Fruit fly (Drosophila melanogaster) Kc167 (cell line): ENCODE results near the gene OtopLc.

Source experiments
- Myc ChIP-seq: fragments of >200 bp; optimal IDR thresholded peaks from 2 replicates; lab custom pipeline; 2017; ENCODE audit warnings: missing external identifiers
- Sin3A ChIP-seq: fragments of >200 bp; optimal IDR thresholded peaks from 2 replicates; lab custom pipeline; 2018; ENCODE audit warnings: missing external identifiers
- h ChIP-seq: fragments of >200 bp; optimal IDR thresholded peaks from 3 replicates; lab custom pipeline; 2018; ENCODE audit warnings: missing external identifiers
- insv ChIP-seq: fragments of >200 bp; optimal IDR thresholded peaks from 3 replicates; lab custom pipeline; 2018; ENCODE audit warnings: missing external identifiers
- psq ChIP-seq: fragments of >200 bp; optimal IDR thresholded peaks from 2 replicates; lab custom pipeline; 2017; ENCODE audit warnings: missing external identifiers
- ttk ChIP-seq: sonication (Bioruptor generic); optimal IDR thresholded peaks from 2 replicates; lab custom pipeline; 2017; ENCODE audit warnings: missing external identifiers

Gene OtopLc

DNA sequence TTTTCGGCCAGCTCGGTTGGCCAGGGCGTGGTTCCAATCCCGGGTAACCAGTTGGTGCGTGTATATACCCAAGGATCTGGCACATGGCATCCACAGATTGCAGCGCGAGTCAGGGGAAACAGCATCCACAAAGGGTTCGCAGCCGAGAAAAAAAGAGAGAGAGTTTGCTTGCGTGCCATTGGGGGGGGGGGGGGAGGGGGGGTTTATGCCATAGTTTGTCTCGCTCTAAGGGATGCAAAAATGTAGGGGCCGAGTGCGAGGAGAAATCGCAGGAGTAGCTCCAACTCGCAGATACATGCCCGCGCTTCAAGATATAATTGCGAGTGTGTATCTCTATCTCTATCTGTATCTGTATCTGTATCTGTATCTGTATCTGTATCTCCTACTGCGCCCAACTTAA, 12.7 kb downstream of the OtopLc start:
- TF ChIP-seq ttk (lab: Kevin White, UChicago) (no peak), Myc (lab: Kevin White, UChicago) (no peak), psq (no peak), insv (no peak), Sin3A (lab: Kevin White, UChicago) (no peak), h (lab: Kevin White, UChicago) (no peak)

- no peak for TF ChIP-seq Myc (lab: Kevin White, UChicago)
- no peak for TF ChIP-seq ttk (lab: Kevin White, UChicago)
- no peak for TF ChIP-seq h (lab: Kevin White, UChicago)
Observed at dm6 chrX:5649387-5649786, 13.3 kb downstream of the OtopLc start.

dm6 chrX:5648437-5648959, 14.2 kb downstream of the OtopLc start, which contains the start of gene OtopLa:
Gene OtopLa, minus strand, starts transcription at chrX:5648487.
- TF ChIP-seq Myc (lab: Kevin White, UChicago) (no peak), ttk (lab: Kevin White, UChicago) (no peak), psq (no peak), h (lab: Kevin White, UChicago) (no peak), Sin3A (lab: Kevin White, UChicago) (no peak), insv (no peak)

DNA sequence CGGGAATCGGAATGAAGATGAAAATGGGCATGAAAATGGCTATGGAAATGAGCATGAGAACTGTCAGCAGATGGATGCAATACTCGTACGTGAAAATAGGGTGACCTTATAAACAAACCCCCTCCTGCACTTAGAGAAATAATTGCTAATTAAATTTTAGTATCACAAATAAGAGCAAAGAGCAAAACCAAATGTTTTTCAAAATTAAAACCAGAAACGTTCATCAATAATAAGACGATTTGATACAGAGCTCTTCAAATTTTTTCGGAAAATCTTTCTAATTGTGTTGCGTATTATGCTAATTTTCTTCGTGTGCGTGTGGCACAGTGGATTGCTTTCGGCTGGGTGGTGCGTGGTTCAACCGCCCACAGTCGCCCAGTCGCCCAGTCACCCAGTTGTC, 16.4 kb downstream of the OtopLc start:
- TF ChIP-seq ttk (lab: Kevin White, UChicago) (no peak), Myc (lab: Kevin White, UChicago) (no peak)

DNA sequence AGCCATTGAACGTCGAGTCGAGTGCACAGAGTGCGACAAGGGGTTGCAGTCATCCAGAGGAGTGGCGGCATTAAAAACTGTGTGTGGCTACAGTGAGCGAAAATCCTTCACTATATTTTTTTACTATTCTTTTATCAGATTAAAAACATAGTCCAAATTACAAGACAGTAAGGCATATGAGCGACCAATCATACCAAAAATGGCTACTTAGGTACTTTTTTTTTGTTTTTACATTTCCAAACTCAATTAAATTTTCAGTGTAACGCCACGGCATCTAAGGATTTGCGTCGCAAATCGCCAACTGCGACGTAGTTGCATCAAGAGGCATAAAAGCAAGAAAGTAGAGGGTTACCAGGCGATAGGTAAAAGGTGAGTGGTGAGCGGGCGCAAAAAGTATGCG, 23.6 kb downstream of the OtopLc start:
- TF ChIP-seq ttk (lab: Kevin White, UChicago) (no peak), Sin3A (lab: Kevin White, UChicago) (no peak), insv (no peak), Myc (lab: Kevin White, UChicago) (no peak), psq (no peak), h (lab: Kevin White, UChicago) (no peak)

dm6 chrX:5638588-5638987, 24.1 kb downstream of the OtopLc start:
- TF ChIP-seq Myc (lab: Kevin White, UChicago) (no peak), h (lab: Kevin White, UChicago) (no peak), ttk (lab: Kevin White, UChicago) (no peak), psq (no peak), Sin3A (lab: Kevin White, UChicago) (no peak), insv (no peak)

DNA sequence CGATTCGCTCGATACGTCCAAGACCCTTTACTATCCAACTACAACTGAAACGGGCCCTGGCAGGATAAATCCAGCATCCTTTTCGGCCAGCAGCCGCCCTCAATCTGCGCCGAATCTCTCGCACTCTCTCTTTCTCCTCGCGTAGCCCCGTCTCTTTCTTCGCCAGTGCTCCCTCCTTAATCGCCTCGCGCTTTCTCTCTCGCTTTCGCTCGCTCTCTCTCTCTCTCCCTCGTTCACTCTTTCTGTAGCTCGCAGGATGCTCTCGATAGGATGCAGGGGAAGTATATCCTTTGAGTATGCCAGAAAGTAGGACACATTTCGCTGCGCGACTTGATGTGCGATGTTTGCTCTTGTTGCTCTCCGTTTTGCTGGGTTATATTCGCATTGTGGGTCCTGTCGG, 25.1 kb downstream of the OtopLc start:
- no peak for TF ChIP-seq psq
- TF ChIP-seq ttk (lab: Kevin White, UChicago) = no peak
- no peak for TF ChIP-seq insv
- TF ChIP-seq Myc (lab: Kevin White, UChicago) = no peak
- TF ChIP-seq Sin3A (lab: Kevin White, UChicago) = no peak
- no peak for TF ChIP-seq h (lab: Kevin White, UChicago)

DNA sequence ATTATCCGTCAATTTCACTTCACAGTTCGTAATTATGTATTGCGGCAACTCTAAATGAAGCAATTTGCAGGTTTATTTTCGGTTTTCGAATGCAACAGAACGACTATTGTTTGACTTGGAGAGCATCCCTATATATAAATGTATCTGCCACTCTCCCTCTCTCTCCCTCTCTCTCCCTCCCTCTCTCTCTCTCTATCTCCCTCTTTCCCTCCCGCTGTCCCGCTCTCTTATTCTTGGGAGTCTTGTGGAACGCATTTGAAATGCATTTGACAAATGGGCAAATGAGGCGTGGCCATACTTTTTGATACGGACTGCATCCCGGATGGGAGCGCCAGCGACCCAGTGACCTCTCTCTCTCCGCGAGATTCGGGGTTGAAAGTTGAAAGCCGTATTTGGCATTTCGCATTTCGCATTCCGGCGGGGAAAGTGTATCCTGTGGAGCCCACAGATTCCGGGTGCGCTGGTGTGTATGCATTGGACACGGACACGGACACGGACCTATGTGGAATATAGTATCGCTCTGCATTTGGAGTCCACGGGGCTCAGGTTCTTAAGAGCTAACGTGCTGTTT, 26.0 kb downstream of the OtopLc start:
- TF ChIP-seq Myc (lab: Kevin White, UChicago) = no peak
- no peak for TF ChIP-seq ttk (lab: Kevin White, UChicago)
- no peak for TF ChIP-seq h (lab: Kevin White, UChicago)
- TF ChIP-seq insv = no peak
- no peak for TF ChIP-seq psq
- no peak for TF ChIP-seq Sin3A (lab: Kevin White, UChicago)

- TF ChIP-seq Myc (lab: Kevin White, UChicago) (no peak), psq (no peak), insv (no peak), Sin3A (lab: Kevin White, UChicago) (no peak), ttk (lab: Kevin White, UChicago) (no peak), h (lab: Kevin White, UChicago) (no peak)
Observed at dm6 chrX:5634714-5635113, 27.9 kb downstream of the OtopLc start.

DNA sequence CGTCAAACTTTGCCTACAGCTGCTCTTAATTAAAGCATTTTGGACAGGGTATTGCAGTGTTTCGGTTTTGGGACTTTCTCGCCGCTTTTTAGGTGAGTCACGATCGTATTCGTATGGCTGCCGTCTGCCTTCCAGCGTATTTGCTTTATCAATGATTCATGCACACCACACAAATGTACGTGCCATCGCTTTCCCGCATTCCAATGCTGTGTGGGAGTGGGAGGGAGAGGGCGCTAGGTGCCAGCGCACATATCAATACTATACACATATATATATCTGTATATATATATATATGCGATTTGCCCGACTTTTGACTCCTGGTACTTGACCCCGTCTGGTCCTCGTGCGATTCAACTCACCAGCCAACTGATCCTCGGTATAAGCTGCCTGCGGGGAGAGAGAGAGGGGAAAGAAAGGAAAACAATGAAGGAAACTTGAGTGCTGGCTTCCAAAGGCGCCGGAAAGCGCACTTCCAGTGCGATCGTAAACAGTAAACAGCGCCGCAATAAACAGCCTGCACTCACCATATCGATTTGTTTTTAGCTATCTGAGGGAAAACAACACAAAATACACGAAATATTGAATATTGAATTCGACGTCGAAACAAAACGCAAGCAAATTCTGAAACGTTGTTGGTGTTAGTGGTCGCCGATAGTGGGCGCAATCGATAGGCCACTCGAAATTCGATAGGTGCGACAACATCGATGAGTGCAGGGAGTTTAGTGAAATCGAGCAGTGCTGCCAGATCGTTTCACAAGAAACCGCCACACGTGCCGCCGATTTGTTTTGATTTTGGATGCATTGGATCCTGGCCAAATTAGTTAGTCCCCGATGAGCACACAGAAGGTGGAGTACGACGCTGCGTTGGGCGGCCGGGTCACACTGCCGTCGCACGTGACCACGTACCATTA, 40.5 kb downstream of the OtopLc start, which contains the start of the genes Mlc-c and Pop1:
Gene Mlc-c (minus strand): TSS at position 647 of the 911 bp plus-strand sequence.
Gene Pop1 (plus strand): TSS at position 756 of the 911 bp plus-strand sequence.
- no peak for TF ChIP-seq h (lab: Kevin White, UChicago)
- no peak for TF ChIP-seq psq
- no peak for TF ChIP-seq insv
- TF ChIP-seq Sin3A (lab: Kevin White, UChicago) = no peak
- TF ChIP-seq Myc (lab: Kevin White, UChicago) = no peak
- TF ChIP-seq ttk (lab: Kevin White, UChicago) = no peak

DNA sequence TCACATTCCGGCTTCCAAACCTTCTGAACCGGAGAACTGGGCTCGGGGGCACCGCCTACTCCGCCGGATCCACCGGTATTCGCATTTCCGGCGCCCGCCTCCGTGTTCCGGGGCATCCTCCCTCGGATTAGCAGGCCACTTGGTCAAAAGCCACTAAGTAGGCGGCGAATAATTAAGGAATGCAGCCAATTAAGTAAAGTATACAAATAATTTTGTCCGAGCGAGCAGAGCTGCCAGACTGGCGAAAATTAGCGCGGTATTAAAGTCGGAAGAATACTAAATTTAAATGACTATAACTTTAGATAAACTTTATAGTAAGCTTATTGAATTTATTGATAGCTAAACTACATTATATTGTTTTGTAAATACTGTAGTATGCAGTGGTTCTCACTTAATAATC, 44.1 kb downstream of the OtopLc start, which contains the start of gene RhoGAP5A:
Gene RhoGAP5A (minus strand): TSS at position 245 of the 400 bp plus-strand sequence.
- TF ChIP-seq ttk (lab: Kevin White, UChicago) (no peak), Sin3A (lab: Kevin White, UChicago) (no peak), psq (no peak), Myc (lab: Kevin White, UChicago) (no peak), h (lab: Kevin White, UChicago) (no peak), insv (no peak)

DNA sequence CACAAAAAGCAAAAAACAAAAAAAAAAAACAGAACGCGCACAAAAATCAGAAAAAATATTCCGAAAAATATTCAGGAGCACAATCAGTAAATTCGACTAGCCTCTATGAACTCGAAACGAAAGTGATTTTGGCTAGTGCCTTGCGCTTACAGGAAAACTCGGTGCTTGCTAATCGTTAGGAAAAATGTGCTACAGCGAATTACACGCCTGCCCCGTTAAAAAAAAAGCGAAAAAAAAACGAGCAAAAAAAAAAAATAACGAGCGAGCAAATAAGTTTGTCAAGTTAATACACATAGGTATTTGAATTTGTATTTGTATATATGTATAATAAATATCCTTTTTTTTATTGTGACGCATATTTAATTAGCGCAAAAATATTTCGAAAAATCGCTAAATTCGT, 46.4 kb downstream of the OtopLc start, which contains the start of gene CG34434:
Gene CG34434 (minus strand): TSS at position 101 of the 400 bp plus-strand sequence.
- TF ChIP-seq Sin3A (lab: Kevin White, UChicago) = no peak
- no peak for TF ChIP-seq Myc (lab: Kevin White, UChicago)
- TF ChIP-seq psq = no peak
- TF ChIP-seq ttk (lab: Kevin White, UChicago) = no peak
- no peak for TF ChIP-seq h (lab: Kevin White, UChicago)
- TF ChIP-seq insv = no peak
